Worm (Caenorhabditis elegans): ENCODE measurements around the gene ram-2.

ce11 chrII:11015734-11016133 is 947 bp downstream of the ram-2 start:
- TF ChIP-seq hlh-26 (GFP tag; conservative IDR thresholded peaks at IDR 0.05) (no peak), madf-6 (GFP tag; IDR thresholded peaks at IDR 0.05) (no peak), tbp1 (GFP tag; optimal IDR thresholded peaks at IDR 0.05) (no peak), F55B11.4 (tag; optimal IDR thresholded peaks at IDR 0.05; ENCODE audit: borderline replicate concordance, insufficient read depth) (no peak), T26A5.8 (tag; optimal IDR thresholded peaks at IDR 0.05) (no peak), fkh-3 (tag; optimal IDR thresholded peaks at IDR 0.05) (no peak), xnd-1 (tag; optimal IDR thresholded peaks at IDR 0.05) (no peak)

All from whole organism, young adult.